Worm (Caenorhabditis elegans): ENCODE results near the gene C33H5.1.

DNA sequence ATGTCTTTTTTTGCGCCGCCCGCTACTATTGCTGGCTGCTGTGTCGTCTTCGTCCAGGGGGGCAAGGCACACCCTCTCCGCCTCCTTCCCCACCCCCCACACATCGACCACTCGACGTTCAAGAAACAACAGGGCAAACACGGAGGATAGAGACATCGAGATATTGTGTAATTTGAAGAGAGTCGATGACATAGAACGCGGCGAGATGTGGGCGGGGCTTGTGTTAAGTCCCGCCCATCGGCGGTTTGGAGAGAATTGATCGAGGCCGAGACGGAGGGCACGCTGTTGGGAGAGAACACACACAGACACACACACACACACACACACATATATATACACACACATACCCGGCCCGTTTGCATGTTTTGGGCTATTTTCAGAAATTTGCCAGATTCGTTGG is 36.9 kb downstream of the C33H5.1 start:
- peak; percentile 66 for TF ChIP-seq nhr-90 (tag; optimal IDR thresholded peaks at IDR 0.05)
- TF ChIP-seq unc-62 (GFP tag; optimal IDR thresholded peaks at IDR 0.05) = no peak
- no peak for TF ChIP-seq bed-2 (GFP tag; IDR thresholded peaks at IDR 0.05)
- no peak for TF ChIP-seq cebp-1 (GFP tag; IDR thresholded peaks at IDR 0.05)
- peak; percentile 77 for TF ChIP-seq cebp-1 (tag; optimal IDR thresholded peaks at IDR 0.05)
- peak; percentile 75 for TF ChIP-seq egrh-3 (GFP tag; IDR thresholded peaks at IDR 0.05)
- peak; percentile 80 for TF ChIP-seq hmg-1.2 (GFP tag; IDR thresholded peaks at IDR 0.05)
- TF ChIP-seq rcor-1 (GFP tag; IDR thresholded peaks at IDR 0.05) = no peak; the same call in 1 of the 2 replicates
- no peak for TF ChIP-seq Y67H2A.10 (GFP tag; conservative IDR thresholded peaks at IDR 0.05)
- no peak for TF ChIP-seq madf-3 (GFP tag; IDR thresholded peaks at IDR 0.05)
- no peak for TF ChIP-seq unc-130 (GFP tag; optimal IDR thresholded peaks at IDR 0.05)
- peak; percentile 67 for TF ChIP-seq mcd-1 (GFP tag; IDR thresholded peaks at IDR 0.05)
- TF ChIP-seq snpc-4 (GFP tag; optimal IDR thresholded peaks at IDR 0.05) = no peak
- peak in 3 of 4 experiments; percentile 15 to 63 (median 54) for TF ChIP-seq snpc-4 (tag; optimal IDR thresholded peaks at IDR 0.05)
